Fruit fly (Drosophila melanogaster): ENCODE results near the gene Sps2.

- TF ChIP-seq cnc (optimal IDR thresholded peaks at IDR 0.05) (no peak), bab1 (GFP tag; optimal IDR thresholded peaks at IDR 0.05) (no peak)
Measured at dm6 chr2L:10376276-10376675, 33.9 kb downstream of the Sps2 start.

All from whole organism, adult.